Worm (Caenorhabditis elegans) whole organism, mixed stage, embryonic: ENCODE data around the gene cest-5.1.

ENCODE experiments used
- M03D4.4 ChIP-seq: sonication (generic microtip); optimal IDR thresholded peaks from 2 replicates; lab custom pipeline; 2017; ENCODE audit warnings: mild to moderate bottlenecking, missing genetic modification characterization, missing compliant biosample characterization
- bed-3 ChIP-seq: fragments of 200-800 bp; sonication (Bioruptor generic); optimal IDR thresholded peaks from 3 replicates; lab custom pipeline; 2018; ENCODE audit warnings: mild to moderate bottlenecking, missing genetic modification characterization, moderate library complexity, missing compliant biosample characterization
- blmp-1 ChIP-seq: fragments of 150-350 bp; optimal IDR thresholded peaks from 2 replicates; lab custom pipeline; 2014; ENCODE audit warnings: missing biosample characterization, missing genetic modification characterization
- ceh-39 ChIP-seq: fragments of 150-350 bp; optimal IDR thresholded peaks from 2 replicates; lab custom pipeline; 2014; ENCODE audit warnings: missing biosample characterization, missing genetic modification characterization
- ceh-43 ChIP-seq: fragments of 200-800 bp; sonication (Bioruptor generic); optimal IDR thresholded peaks from 2 replicates; lab custom pipeline; 2018; ENCODE audit warnings: mild to moderate bottlenecking, missing genetic modification characterization, moderate library complexity, missing compliant biosample characterization
- ceh-83 ChIP-seq: fragments of 200-800 bp; sonication (Bioruptor generic); optimal IDR thresholded peaks from 2 replicates; lab custom pipeline; 2018; ENCODE audit warnings: mild to moderate bottlenecking, missing genetic modification characterization, missing compliant biosample characterization
- ces-1 ChIP-seq: fragments of 150-350 bp; optimal IDR thresholded peaks from 2 replicates; lab custom pipeline; 2014; ENCODE audit warnings: missing biosample characterization, missing genetic modification reagents, missing genetic modification characterization
- cnd-1 ChIP-seq: fragments of 200-800 bp; sonication (Bioruptor generic); optimal IDR thresholded peaks from 2 replicates; lab custom pipeline; 2018; ENCODE audit warnings: mild to moderate bottlenecking, missing genetic modification characterization, missing compliant biosample characterization
- drap-1 ChIP-seq: fragments of 200-800 bp; sonication (Bioruptor generic); optimal IDR thresholded peaks from 3 replicates; lab custom pipeline; 2018; ENCODE audit warnings: mild to moderate bottlenecking, missing genetic modification characterization, missing compliant biosample characterization
- elt-1 ChIP-seq: sonication (generic microtip); optimal IDR thresholded peaks from 2 replicates; lab custom pipeline; 2017; ENCODE audit warnings: missing genetic modification characterization, mild to moderate bottlenecking, missing compliant biosample characterization, antibody characterized with exemption, moderate library complexity, borderline replicate concordance; ENCODE audit not compliant: insufficient read depth
- flh-1 ChIP-seq: fragments of 200-800 bp; sonication (Bioruptor generic); optimal IDR thresholded peaks from 2 replicates; lab custom pipeline; 2018; ENCODE audit warnings: mild to moderate bottlenecking, missing genetic modification characterization, moderate library complexity, missing compliant biosample characterization
- ham-2 ChIP-seq: fragments of 200-800 bp; sonication (Bioruptor generic); optimal IDR thresholded peaks from 2 replicates; lab custom pipeline; 2018; ENCODE audit warnings: mild to moderate bottlenecking, missing genetic modification characterization, missing compliant biosample characterization
- hlh-1 ChIP-seq: fragments of 150-350 bp; optimal IDR thresholded peaks from 2 replicates; lab custom pipeline; 2014; ENCODE audit warnings: missing biosample characterization, missing genetic modification reagents, missing genetic modification characterization
- lin-13 ChIP-seq: fragments of 150-350 bp; optimal IDR thresholded peaks from 2 replicates; lab custom pipeline; 2014; ENCODE audit warnings: missing biosample characterization, missing genetic modification characterization
- lin-32 ChIP-seq: fragments of 200-800 bp; sonication (Bioruptor generic); optimal IDR thresholded peaks from 2 replicates; lab custom pipeline; 2018; ENCODE audit warnings: mild to moderate bottlenecking, missing genetic modification characterization, missing compliant biosample characterization
- lsy-2 ChIP-seq: fragments of 150-350 bp; optimal IDR thresholded peaks from 2 replicates; lab custom pipeline; 2014; ENCODE audit warnings: missing biosample characterization, missing genetic modification characterization
- mab-5 ChIP-seq: fragments of 150-350 bp; optimal IDR thresholded peaks from 2 replicates; lab custom pipeline; 2014; ENCODE audit warnings: missing biosample characterization, missing genetic modification characterization
- mep-1 ChIP-seq: fragments of 150-350 bp; optimal IDR thresholded peaks from 2 replicates; lab custom pipeline; 2017; ENCODE audit warnings: missing biosample characterization, missing genetic modification reagents, missing genetic modification characterization, inconsistent platforms
- mls-2 ChIP-seq: sonication (generic microtip); optimal IDR thresholded peaks from 2 replicates; lab custom pipeline; 2016; ENCODE audit warnings: mild to moderate bottlenecking, missing genetic modification characterization, moderate library complexity, missing compliant biosample characterization
- nhr-12 ChIP-seq: fragments of 150-350 bp; optimal IDR thresholded peaks from 2 replicates; lab custom pipeline; 2014; ENCODE audit warnings: missing biosample characterization, missing genetic modification characterization
- nhr-237 ChIP-seq: fragments of 150-350 bp; optimal IDR thresholded peaks from 2 replicates; lab custom pipeline; 2014; ENCODE audit warnings: missing biosample characterization, missing genetic modification characterization
- nhr-28 ChIP-seq: fragments of 150-350 bp; optimal IDR thresholded peaks from 2 replicates; lab custom pipeline; 2014; ENCODE audit warnings: missing biosample characterization, missing genetic modification characterization
- nhr-76 ChIP-seq: sonication (generic microtip); optimal IDR thresholded peaks from 2 replicates; lab custom pipeline; 2017; ENCODE audit warnings: missing biosample characterization, missing genetic modification characterization
- pha-4 ChIP-seq: fragments of 150-350 bp; optimal IDR thresholded peaks from 2 replicates; lab custom pipeline; 2018; ENCODE audit warnings: missing biosample characterization, missing genetic modification reagents, missing genetic modification characterization
- sem-2 ChIP-seq: fragments of 200-800 bp; sonication (Bioruptor generic); optimal IDR thresholded peaks from 2 replicates; lab custom pipeline; 2018; ENCODE audit warnings: mild to moderate bottlenecking, missing genetic modification characterization, missing compliant biosample characterization
- snpc-4 ChIP-seq: fragments of 150-350 bp; optimal IDR thresholded peaks from 2 replicates; lab custom pipeline; 2014; ENCODE audit warnings: missing biosample characterization, missing genetic modification characterization
- sptf-1 ChIP-seq: sonication (generic microtip); optimal IDR thresholded peaks from 2 replicates; lab custom pipeline; 2017; ENCODE audit warnings: mild to moderate bottlenecking, missing genetic modification characterization, moderate library complexity, missing compliant biosample characterization
- tbx-8 ChIP-seq: fragments of 200-800 bp; sonication (Bioruptor generic); optimal IDR thresholded peaks from 2 replicates; lab custom pipeline; 2018; ENCODE audit warnings: mild to moderate bottlenecking, missing genetic modification characterization, moderate library complexity, missing compliant biosample characterization
- unc-120 ChIP-seq: sonication (generic microtip); optimal IDR thresholded peaks from 2 replicates; lab custom pipeline; 2017; ENCODE audit warnings: missing genetic modification characterization, missing compliant biosample characterization; ENCODE audit not compliant: poor library complexity, severe bottlenecking
- unc-39 ChIP-seq: fragments of 150-350 bp; optimal IDR thresholded peaks from 2 replicates; lab custom pipeline; 2014; ENCODE audit warnings: missing biosample characterization, missing genetic modification characterization
- unc-62 ChIP-seq: fragments of 150-350 bp; optimal IDR thresholded peaks from 2 replicates; lab custom pipeline; 2014; ENCODE audit warnings: missing biosample characterization, missing genetic modification reagents, missing genetic modification characterization
- ztf-11 ChIP-seq: fragments of 150-350 bp; optimal IDR thresholded peaks from 2 replicates; lab custom pipeline; 2014; ENCODE audit warnings: missing biosample characterization, missing genetic modification characterization

Gene cest-5.1

ce11 chrIV:6652479-6653022, 21.0 kb upstream of the cest-5.1 start:
- no peak for TF ChIP-seq unc-39 (tag; lab: Kevin White, UChicago)
- TF ChIP-seq lsy-2 (tag; lab: Kevin White, UChicago), result no peak
- TF ChIP-seq drap-1 (GFP tag; lab: Kevin White, UChicago), result no peak
- TF ChIP-seq nhr-76 (tag; lab: Kevin White, UChicago), result no peak
- no peak for TF ChIP-seq mls-2 (tag; lab: Kevin White, UChicago)
- TF ChIP-seq ceh-83 (GFP tag; lab: Kevin White, UChicago), result no peak
- TF ChIP-seq, all 35 proteins: peak for 0

- no peak for TF ChIP-seq tbx-8 (GFP tag; lab: Kevin White, UChicago)
- TF ChIP-seq blmp-1 (tag; lab: Kevin White, UChicago), result no peak
- TF ChIP-seq ces-1 (GFP tag; lab: Kevin White, UChicago), result peak; percentile 99
- peak; percentile 48 for TF ChIP-seq ztf-11 (tag; lab: Kevin White, UChicago)
- TF ChIP-seq nhr-76 (tag; lab: Kevin White, UChicago), result no peak
- TF ChIP-seq mls-2 (tag; lab: Kevin White, UChicago), result peak; percentile 84
- TF ChIP-seq ceh-83 (GFP tag; lab: Kevin White, UChicago), result no peak
- peak; percentile 77 for TF ChIP-seq mab-5 (tag; lab: Kevin White, UChicago)
- peak; percentile 77 for TF ChIP-seq unc-120 (tag; lab: Kevin White, UChicago)
- peak; percentile 12 for TF ChIP-seq ceh-43 (GFP tag; lab: Kevin White, UChicago)
- TF ChIP-seq lin-13 (tag; lab: Kevin White, UChicago), result no peak
- no peak for TF ChIP-seq bed-3 (GFP tag; lab: Kevin White, UChicago)
- TF ChIP-seq sptf-1 (tag; lab: Kevin White, UChicago), result peak; percentile 54
- TF ChIP-seq unc-62 (GFP tag; lab: Kevin White, UChicago), result peak; percentile 96
- peak; percentile 67 for TF ChIP-seq nhr-237 (tag; lab: Kevin White, UChicago)
- TF ChIP-seq mep-1 (tag; lab: Kevin White, UChicago), result peak; percentile 50
- peak; percentile 44 for TF ChIP-seq pha-4 (tag; lab: Kevin White, UChicago)
- no peak for TF ChIP-seq unc-39 (tag; lab: Kevin White, UChicago)
- TF ChIP-seq flh-1 (GFP tag; lab: Kevin White, UChicago), result no peak
- TF ChIP-seq lsy-2 (tag; lab: Kevin White, UChicago), result peak; percentile 47
- peak; percentile 25 for TF ChIP-seq ham-2 (GFP tag; lab: Kevin White, UChicago)
- no peak for TF ChIP-seq ceh-39 (tag; lab: Kevin White, UChicago)
- peak; percentile 58 for TF ChIP-seq M03D4.4
- TF ChIP-seq nhr-12 (tag; lab: Kevin White, UChicago), result no peak
- peak; percentile 37 for TF ChIP-seq cnd-1 (tag; lab: Kevin White, UChicago)
- no peak for TF ChIP-seq elt-1 (tag; lab: Kevin White, UChicago)
- TF ChIP-seq hlh-1 (tag; lab: Kevin White, UChicago), result no peak
- peak; percentile 35 for TF ChIP-seq drap-1 (GFP tag; lab: Kevin White, UChicago)
- no peak for TF ChIP-seq nhr-28 (tag; lab: Kevin White, UChicago)
- TF ChIP-seq, all 35 proteins: peak for 16
These were observed 17.1 kb upstream of the cest-5.1 start for ce11 chrIV:6648625-6649024.

DNA sequence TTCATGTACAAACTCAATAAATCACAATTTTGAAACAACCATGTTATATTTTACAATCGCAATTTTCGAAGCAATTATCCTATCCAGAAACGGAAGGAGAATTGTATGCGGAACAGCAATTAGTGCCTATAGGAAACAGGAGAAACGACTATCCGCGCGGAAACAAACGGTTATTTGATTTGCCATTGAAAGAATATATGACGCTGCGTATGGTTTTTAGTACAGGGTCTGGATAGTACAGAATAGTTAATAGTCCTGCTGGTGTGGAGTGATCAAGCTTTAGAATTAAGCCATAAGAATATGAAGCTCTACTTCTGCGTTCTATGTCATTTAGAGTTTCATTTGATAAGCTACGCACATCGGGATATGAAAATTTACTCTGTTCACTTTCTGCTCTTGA, 15.4 kb upstream of the cest-5.1 start:
- TF ChIP-seq unc-62 (GFP tag; lab: Kevin White, UChicago), result no peak
- TF ChIP-seq blmp-1 (tag; lab: Kevin White, UChicago), result no peak
- no peak for TF ChIP-seq ceh-83 (GFP tag; lab: Kevin White, UChicago)
- no peak for TF ChIP-seq lin-13 (tag; lab: Kevin White, UChicago)
- TF ChIP-seq lin-32, result no peak
- TF ChIP-seq mab-5 (tag; lab: Kevin White, UChicago), result no peak
- TF ChIP-seq hlh-1 (tag; lab: Kevin White, UChicago), result no peak
- TF ChIP-seq cnd-1 (tag; lab: Kevin White, UChicago), result no peak
- TF ChIP-seq unc-39 (tag; lab: Kevin White, UChicago), result no peak
- no peak for TF ChIP-seq unc-120 (tag; lab: Kevin White, UChicago)
- no peak for TF ChIP-seq pha-4 (tag; lab: Kevin White, UChicago)
- TF ChIP-seq sptf-1 (tag; lab: Kevin White, UChicago), result no peak
- TF ChIP-seq ceh-43 (GFP tag; lab: Kevin White, UChicago), result peak; percentile 70
- TF ChIP-seq lsy-2 (tag; lab: Kevin White, UChicago), result peak; percentile 27
- TF ChIP-seq ces-1 (GFP tag; lab: Kevin White, UChicago), result peak; percentile 28
- no peak for TF ChIP-seq snpc-4 (tag; lab: Kevin White, UChicago)
- no peak for TF ChIP-seq ham-2 (GFP tag; lab: Kevin White, UChicago)
- no peak for TF ChIP-seq nhr-28 (tag; lab: Kevin White, UChicago)
- no peak for TF ChIP-seq sem-2 (GFP tag; lab: Kevin White, UChicago)
- no peak for TF ChIP-seq tbx-8 (GFP tag; lab: Kevin White, UChicago)
- TF ChIP-seq, all 35 proteins: peak for 3
